Worm (Caenorhabditis elegans) whole organism, L4 larva: ENCODE data around the gene hrg-5.

ENCODE experiments used
- ama-1 ChIP-seq: fragments of 150-350 bp; optimal IDR thresholded peaks from 2 replicates; lab custom pipeline; 2014; ENCODE audit warnings: inconsistent platforms, mixed read lengths
- ceh-28 ChIP-seq: fragments of 150-350 bp; optimal IDR thresholded peaks from 2 replicates; lab custom pipeline; 2014; ENCODE audit warnings: missing biosample characterization, missing genetic modification reagents, missing genetic modification characterization
- ceh-32 ChIP-seq: sonication (generic microtip); optimal IDR thresholded peaks from 2 replicates; lab custom pipeline; 2016; ENCODE audit warnings: mild to moderate bottlenecking, missing genetic modification characterization, missing compliant biosample characterization; ENCODE audit not compliant: poor library complexity
- gei-8 ChIP-seq: fragments of 200-800 bp; sonication (Bioruptor generic); optimal IDR thresholded peaks from 2 replicates; lab custom pipeline; 2018; ENCODE audit warnings: mild to moderate bottlenecking, missing genetic modification characterization, missing compliant biosample characterization
- lin-39 ChIP-seq: fragments of 150-350 bp; optimal IDR thresholded peaks from 2 replicates; lab custom pipeline; 2014; ENCODE audit warnings: missing biosample characterization, missing genetic modification reagents, missing genetic modification characterization
- nhr-10 ChIP-seq: fragments of 150-350 bp; optimal IDR thresholded peaks from 2 replicates; lab custom pipeline; 2014; ENCODE audit warnings: missing biosample characterization, missing genetic modification characterization
- pha-4 ChIP-seq, 2 experiments: fragments of 150-350 bp in 1 of 2; fragments of 200-800 bp in 1 of 2; sonication (Bioruptor generic) in 1 of 2; IDR thresholded peaks in 1 of 2; optimal IDR thresholded peaks in 1 of 2; 2 replicates each; pipeline versions ENCODE4 v1.3.6 to Lab custom; 2014 to 2022; ENCODE audit warnings: missing genetic modification characterization in 2 of 2, missing genetic modification reagents in 2 of 2, missing biosample characterization in 1 of 2, missing compliant biosample characterization in 1 of 2
- pqm-1 ChIP-seq: sonication (generic microtip); optimal IDR thresholded peaks from 2 replicates; lab custom pipeline; 2017; ENCODE audit warnings: missing biosample characterization, missing genetic modification characterization
- snpc-4 ChIP-seq: fragments of 150-350 bp; optimal IDR thresholded peaks from 2 replicates; lab custom pipeline; 2014; ENCODE audit warnings: missing biosample characterization, missing genetic modification characterization
- ztf-11 ChIP-seq: fragments of 150-350 bp; optimal IDR thresholded peaks from 2 replicates; lab custom pipeline; 2014; ENCODE audit warnings: missing biosample characterization, missing genetic modification characterization

DNA sequence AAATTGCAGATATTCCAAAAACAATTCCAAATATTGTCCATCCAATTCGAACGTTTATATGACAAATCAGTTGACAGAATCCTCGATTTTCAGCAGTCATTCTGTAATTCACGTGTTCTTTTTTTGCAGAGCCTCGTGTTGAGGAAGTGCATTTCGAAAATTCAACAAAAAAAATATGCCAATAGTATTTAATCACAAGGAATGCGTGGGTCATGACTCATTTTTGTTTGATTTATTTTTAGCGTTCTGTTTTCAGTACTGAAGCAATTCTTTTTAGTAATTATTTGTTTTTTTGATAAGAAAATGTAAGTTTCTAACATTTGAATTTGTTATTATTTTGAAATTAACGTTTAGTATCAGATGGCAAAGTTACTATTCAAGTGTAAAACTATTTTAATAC is 1.7 kb upstream of the hrg-5 start, which contains the start of gene hrg-4:
- TF ChIP-seq ztf-11 (tag; lab: Kevin White, UChicago) (no peak), gei-8 (GFP tag; lab: Kevin White, UChicago) (no peak), nhr-10 (no peak), pha-4 (GFP tag; IDR thresholded peaks at IDR 0.05; lab: Robert Waterston, UW) (no peak), pha-4 (tag; optimal IDR thresholded peaks at IDR 0.05; lab: Kevin White, UChicago) (no peak), ama-1 (lab: Kevin White, UChicago) (no peak), lin-39 (tag; lab: Kevin White, UChicago) (no peak), snpc-4 (tag; lab: Kevin White, UChicago) (no peak), ceh-32 (tag; lab: Kevin White, UChicago) (no peak), ceh-28 (tag; lab: Kevin White, UChicago) (no peak), pqm-1 (tag; lab: Kevin White, UChicago) (no peak)
